Fruit fly (Drosophila melanogaster) whole organism, wandering third instar larva: ENCODE data around the gene CG14511.

Experiments used
- Myc ChIP-seq: fragments of >200 bp; optimal IDR thresholded peaks from 2 replicates; lab custom pipeline; 2017
- psq ChIP-seq: fragments of 200-800 bp; sonication (Bioruptor generic); optimal IDR thresholded peaks from 3 replicates; lab custom pipeline; 2017; ENCODE audit warnings: missing biosample characterization, mild to moderate bottlenecking, missing genetic modification characterization, moderate library complexity

DNA sequence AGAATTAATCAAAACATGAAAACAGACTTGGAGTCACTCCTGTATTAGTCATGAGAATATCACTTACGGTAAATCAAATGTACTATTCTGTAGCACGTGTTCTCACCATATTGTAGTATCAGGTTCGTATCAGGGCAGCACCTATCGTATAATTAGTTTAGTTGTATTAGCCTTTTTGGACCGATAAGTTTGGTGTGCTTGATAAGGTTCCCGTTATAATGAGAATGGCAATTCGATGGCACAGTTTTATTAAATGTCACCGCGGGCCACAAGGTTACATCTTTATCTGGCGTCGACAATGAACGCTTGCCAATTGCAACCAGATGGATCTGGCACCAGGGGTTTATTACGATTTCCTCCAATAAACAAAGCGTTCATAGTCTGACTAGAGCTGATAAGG, 12.0 kb upstream of the CG14511 start:
- no peak for TF ChIP-seq psq (GFP tag; lab: Kevin White, UChicago)
- TF ChIP-seq Myc (lab: Kevin White, UChicago): no peak
